Fruit fly (Drosophila melanogaster) whole organism, embryonic: ENCODE measurements around the gene CG14153.

ENCODE experiments used
- CG7745 ChIP-seq: fragments of 200-800 bp; sonication (Bioruptor generic); optimal IDR thresholded peaks from 2 replicates; lab custom pipeline; 2018; ENCODE audit warnings: missing biosample characterization, mild to moderate bottlenecking, missing genetic modification characterization, moderate library complexity
- Dek ChIP-seq: fragments of 200-800 bp; sonication (Bioruptor generic); optimal IDR thresholded peaks from 3 replicates; lab custom pipeline; 2019; ENCODE audit warnings: missing biosample characterization, mild to moderate bottlenecking, missing genetic modification characterization, moderate library complexity
- gro ChIP-seq: fragments of 200-800 bp; sonication (Bioruptor generic); optimal IDR thresholded peaks from 2 replicates; lab custom pipeline; 2016; ENCODE audit warnings: missing biosample characterization, missing genetic modification characterization
- usp ChIP-seq: fragments of >200 bp; optimal IDR thresholded peaks from 2 replicates; lab custom pipeline; 2017; ENCODE audit warnings: missing biosample characterization, missing genetic modification characterization

DNA sequence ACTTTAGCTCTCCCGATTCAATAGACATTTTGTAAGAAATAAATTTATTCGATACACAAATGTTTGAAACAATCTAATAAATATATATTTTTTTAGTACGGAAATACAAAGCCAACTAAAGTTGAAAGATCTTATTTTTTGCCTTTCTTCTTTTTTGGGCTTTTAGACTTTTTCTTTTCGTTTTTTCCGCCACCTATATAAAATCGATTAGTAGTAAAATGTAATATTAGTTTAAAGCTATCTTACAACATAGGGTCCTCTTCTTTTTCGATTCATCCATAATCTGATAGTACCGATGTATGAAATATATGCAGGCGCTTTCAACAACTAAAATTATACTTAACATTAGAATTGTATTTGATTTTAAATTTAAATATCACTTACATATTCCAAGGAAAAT lies 13.4 kb upstream of the CG14153 start, which contains the start of gene CG42536:
- TF ChIP-seq gro (no peak), CG7745 (tag; lab: Kevin White, UChicago) (no peak), Dek (tag; lab: Kevin White, UChicago) (no peak), usp (no peak)
